Fruit fly (Drosophila melanogaster) whole organism, embryonic: ENCODE results near the gene RpL13.

ENCODE experiments used
- ATbp ChIP-seq: fragments of 200-800 bp; sonication (Bioruptor generic); optimal IDR thresholded peaks from 2 replicates; lab custom pipeline; 2017; ENCODE audit warnings: missing biosample characterization, mild to moderate bottlenecking, missing genetic modification characterization, missing genetic modification reagents
- Abd-B ChIP-seq: fragments of 200-800 bp; sonication (Bioruptor generic); optimal IDR thresholded peaks from 2 replicates; lab custom pipeline; 2018; ENCODE audit warnings: missing biosample characterization, mild to moderate bottlenecking, missing genetic modification characterization, moderate library complexity
- Atf3 ChIP-seq: fragments of 200-800 bp; sonication (Bioruptor generic); optimal IDR thresholded peaks from 3 replicates; lab custom pipeline; 2016; ENCODE audit warnings: missing biosample characterization, missing genetic modification characterization
- B-H2 ChIP-seq: fragments of 200-800 bp; sonication (Bioruptor generic); optimal IDR thresholded peaks from 2 replicates; lab custom pipeline; 2018; ENCODE audit warnings: missing biosample characterization, mild to moderate bottlenecking, missing genetic modification characterization
- CG10462 ChIP-seq: fragments of 200-800 bp; sonication (Bioruptor generic); optimal IDR thresholded peaks from 2 replicates; lab custom pipeline; 2016; ENCODE audit warnings: missing biosample characterization, missing genetic modification characterization
- CG10565 ChIP-seq: fragments of 200-800 bp; sonication (Bioruptor generic); optimal IDR thresholded peaks from 3 replicates; lab custom pipeline; 2016; ENCODE audit warnings: missing biosample characterization, mild to moderate bottlenecking, missing genetic modification characterization
- CG11093 ChIP-seq: fragments of 200-800 bp; sonication (Bioruptor generic); IDR thresholded peaks from 3 replicates; pipeline ENCODE4 v1.3.6; 2022; ENCODE audit warnings: missing biosample characterization, missing genetic modification characterization
- CG11560 ChIP-seq: fragments of 200-800 bp; sonication (Bioruptor generic); IDR thresholded peaks from 3 replicates; pipeline ENCODE4 v1.3.6; 2022; ENCODE audit warnings: missing biosample characterization, missing genetic modification characterization
- CG12071 ChIP-seq: fragments of 200-800 bp; sonication (Bioruptor generic); optimal IDR thresholded peaks from 3 replicates; lab custom pipeline; 2018; ENCODE audit warnings: missing biosample characterization, mild to moderate bottlenecking, missing genetic modification characterization
- CG1529 ChIP-seq: fragments of 200-800 bp; sonication (Bioruptor generic); optimal IDR thresholded peaks from 3 replicates; lab custom pipeline; 2018; ENCODE audit warnings: missing biosample characterization, missing genetic modification characterization
- CG15514 ChIP-seq: fragments of 200-800 bp; sonication (Bioruptor generic); optimal IDR thresholded peaks from 3 replicates; lab custom pipeline; 2017; ENCODE audit warnings: missing biosample characterization, missing genetic modification characterization, mild to moderate bottlenecking, moderate library complexity, missing genetic modification reagents
- CG17359 ChIP-seq: fragments of 200-800 bp; sonication (Bioruptor generic); optimal IDR thresholded peaks from 3 replicates; lab custom pipeline; 2018; ENCODE audit warnings: missing biosample characterization, mild to moderate bottlenecking, missing genetic modification characterization, moderate library complexity
- CG17612 ChIP-seq: fragments of 200-800 bp; sonication (Bioruptor generic); IDR thresholded peaks from 2 replicates; pipeline ENCODE4 v1.3.6; 2022; ENCODE audit warnings: missing biosample characterization, missing genetic modification characterization
- CG17829 ChIP-seq: fragments of 200-800 bp; optimal IDR thresholded peaks from 2 replicates; lab custom pipeline; 2019; ENCODE audit warnings: missing biosample characterization, mild to moderate bottlenecking, missing genetic modification characterization, moderate library complexity
- CG2678 ChIP-seq: fragments of 200-800 bp; sonication (Bioruptor generic); optimal IDR thresholded peaks from 3 replicates; lab custom pipeline; 2019; ENCODE audit warnings: missing biosample characterization, mild to moderate bottlenecking, missing genetic modification characterization, moderate library complexity
- CG30403 ChIP-seq: fragments of 200-800 bp; sonication (Bioruptor generic); optimal IDR thresholded peaks from 3 replicates; lab custom pipeline; 2016; ENCODE audit warnings: missing biosample characterization, missing genetic modification characterization
- CG34422 ChIP-seq: fragments of 200-800 bp; sonication (Bioruptor generic); IDR thresholded peaks from 3 replicates; pipeline ENCODE4 v1.3.6; 2022; ENCODE audit warnings: missing biosample characterization, missing genetic modification characterization
- CG3726 ChIP-seq: fragments of 200-800 bp; sonication (Bioruptor generic); IDR thresholded peaks from 3 replicates; pipeline ENCODE4, ENCODE4 v1.3.6; 2022; ENCODE audit warnings: missing biosample characterization, missing genetic modification characterization
- CG3838 ChIP-seq: fragments of 200-800 bp; sonication (Bioruptor generic); optimal IDR thresholded peaks from 3 replicates; lab custom pipeline; 2016; ENCODE audit warnings: missing biosample characterization, missing genetic modification characterization
- CG4820 ChIP-seq: fragments of 200-800 bp; sonication (Bioruptor generic); optimal IDR thresholded peaks from 3 replicates; lab custom pipeline; 2016; ENCODE audit warnings: missing biosample characterization, missing genetic modification characterization
- CG6175 ChIP-seq: fragments of 200-800 bp; sonication (Bioruptor generic); IDR thresholded peaks from 3 replicates; pipeline ENCODE4 v1.3.6; 2022; ENCODE audit warnings: missing biosample characterization, missing genetic modification characterization
- CG7372 ChIP-seq: fragments of 200-800 bp; sonication (Bioruptor generic); IDR thresholded peaks from 2 replicates; pipeline ENCODE4 v1.3.6; 2022; ENCODE audit warnings: missing biosample characterization, missing genetic modification characterization
- CG7745 ChIP-seq: fragments of 200-800 bp; sonication (Bioruptor generic); optimal IDR thresholded peaks from 2 replicates; lab custom pipeline; 2018; ENCODE audit warnings: missing biosample characterization, mild to moderate bottlenecking, missing genetic modification characterization, moderate library complexity
- CG8765 ChIP-seq: fragments of 200-800 bp; sonication (Bioruptor generic); IDR thresholded peaks from 2 replicates; pipeline ENCODE4 v1.3.6; 2022; ENCODE audit warnings: missing biosample characterization, missing genetic modification characterization
- Camta ChIP-seq: fragments of 200-800 bp; sonication (Bioruptor generic); optimal IDR thresholded peaks from 2 replicates; lab custom pipeline; 2016; ENCODE audit warnings: missing biosample characterization, missing genetic modification characterization
- Dip2 ChIP-seq: fragments of 200-800 bp; sonication (Bioruptor generic); IDR thresholded peaks from 2 replicates; pipeline ENCODE4 v1.3.6; 2022; ENCODE audit warnings: missing biosample characterization, missing genetic modification characterization
- E2f2 ChIP-seq: fragments of 200-800 bp; sonication (Bioruptor generic); IDR thresholded peaks from 2 replicates; pipeline ENCODE4 v1.3.6; 2022; ENCODE audit warnings: missing biosample characterization, missing genetic modification characterization
- H2.0 ChIP-seq: fragments of 200-800 bp; sonication (Bioruptor generic); IDR thresholded peaks from 2 replicates; pipeline ENCODE4 v1.3.6; 2022; ENCODE audit warnings: missing biosample characterization, missing genetic modification characterization
- HLH54F ChIP-seq: fragments of 200-800 bp; sonication (Bioruptor generic); optimal IDR thresholded peaks from 3 replicates; lab custom pipeline; 2016; ENCODE audit warnings: missing biosample characterization, missing genetic modification characterization
- Hey ChIP-seq: fragments of 200-800 bp; sonication (Bioruptor generic); optimal IDR thresholded peaks from 3 replicates; lab custom pipeline; 2018; ENCODE audit warnings: missing biosample characterization, mild to moderate bottlenecking, missing genetic modification characterization
- Jarid2 ChIP-seq: fragments of 200-800 bp; sonication (Bioruptor generic); optimal IDR thresholded peaks from 3 replicates; lab custom pipeline; 2017; ENCODE audit warnings: mild to moderate bottlenecking, missing biosample characterization, missing genetic modification reagents, missing genetic modification characterization
- Lhr ChIP-seq: fragments of 200-800 bp; sonication (Bioruptor generic); optimal IDR thresholded peaks from 3 replicates; lab custom pipeline; 2017; ENCODE audit warnings: mild to moderate bottlenecking, missing biosample characterization, missing genetic modification reagents, missing genetic modification characterization
- Myb ChIP-seq: fragments of 200-800 bp; sonication (Bioruptor generic); optimal IDR thresholded peaks from 2 replicates; lab custom pipeline; 2016; ENCODE audit warnings: missing biosample characterization, missing genetic modification characterization
- Nf-YA ChIP-seq: fragments of 200-800 bp; sonication (Bioruptor generic); IDR thresholded peaks from 2 replicates; pipeline ENCODE4 v1.3.6; 2022; ENCODE audit warnings: missing biosample characterization, missing genetic modification characterization
- Spps ChIP-seq: fragments of 200-800 bp; sonication (Bioruptor generic); optimal IDR thresholded peaks from 2 replicates; lab custom pipeline; 2018; ENCODE audit warnings: missing biosample characterization, mild to moderate bottlenecking, missing genetic modification characterization
- Sry-β ChIP-seq: fragments of 200-800 bp; sonication (Bioruptor generic); optimal IDR thresholded peaks from 2 replicates; lab custom pipeline; 2018; ENCODE audit warnings: missing biosample characterization, mild to moderate bottlenecking, missing genetic modification characterization, moderate library complexity
- Taf1 ChIP-seq: fragments of 200-800 bp; sonication (Bioruptor generic); IDR thresholded peaks from 2 replicates; pipeline ENCODE4 v1.3.6; 2022; ENCODE audit warnings: missing biosample characterization, missing genetic modification characterization
- bbx ChIP-seq: fragments of 200-800 bp; sonication (Bioruptor generic); IDR thresholded peaks from 2 replicates; pipeline ENCODE4 v1.3.6; 2022; ENCODE audit warnings: missing biosample characterization, missing genetic modification characterization; ENCODE audit not compliant: partially characterized antibody
- dmrt11E ChIP-seq: fragments of 200-800 bp; sonication (Bioruptor generic); optimal IDR thresholded peaks from 3 replicates; lab custom pipeline; 2018; ENCODE audit warnings: missing biosample characterization, mild to moderate bottlenecking, missing genetic modification characterization, moderate library complexity
- fru ChIP-seq: fragments of >200 bp; optimal IDR thresholded peaks from 2 replicates; lab custom pipeline; 2017
- gcm ChIP-seq: fragments of 200-800 bp; sonication (Bioruptor generic); optimal IDR thresholded peaks from 2 replicates; lab custom pipeline; 2019; ENCODE audit warnings: missing biosample characterization, mild to moderate bottlenecking, missing genetic modification characterization, moderate library complexity
- gcm2 ChIP-seq: fragments of 200-800 bp; sonication (Bioruptor generic); optimal IDR thresholded peaks from 2 replicates; lab custom pipeline; 2016; ENCODE audit warnings: missing biosample characterization, missing genetic modification characterization
- gfzf ChIP-seq: fragments of 200-800 bp; sonication (Bioruptor generic); optimal IDR thresholded peaks from 2 replicates; lab custom pipeline; 2016; ENCODE audit warnings: missing biosample characterization, mild to moderate bottlenecking, missing genetic modification characterization, moderate library complexity
- gsb ChIP-seq: fragments of 200-800 bp; sonication (Bioruptor generic); IDR thresholded peaks from 2 replicates; pipeline ENCODE4 v1.3.6; 2022; ENCODE audit warnings: missing biosample characterization, missing genetic modification characterization
- h ChIP-seq: fragments of >200 bp; optimal IDR thresholded peaks from 2 replicates; lab custom pipeline; 2017
- jumu ChIP-seq: fragments of 200-800 bp; sonication (Bioruptor generic); optimal IDR thresholded peaks from 3 replicates; lab custom pipeline; 2016; ENCODE audit warnings: missing biosample characterization, missing genetic modification characterization
- lbe ChIP-seq: fragments of 200-800 bp; sonication (Bioruptor generic); optimal IDR thresholded peaks from 2 replicates; lab custom pipeline; 2016; ENCODE audit warnings: missing biosample characterization, mild to moderate bottlenecking, missing genetic modification characterization
- lola ChIP-seq, 3 experiments: fragments of >200 bp in 2 of 3; fragments of 200-800 bp in 1 of 3; sonication (Bioruptor generic) in 1 of 3; optimal IDR thresholded peaks; 2 replicates each; lab custom pipeline; 2017 to 2019; ENCODE audit warnings: missing biosample characterization in 3 of 3, missing genetic modification characterization in 3 of 3, mild to moderate bottlenecking in 1 of 3, moderate library complexity in 1 of 3
- nerfin-1 ChIP-seq: fragments of 200-800 bp; sonication (Bioruptor generic); optimal IDR thresholded peaks from 3 replicates; lab custom pipeline; 2019; ENCODE audit warnings: missing biosample characterization, mild to moderate bottlenecking, missing genetic modification characterization, moderate library complexity
- pita ChIP-seq: fragments of 200-800 bp; sonication (Bioruptor generic); optimal IDR thresholded peaks from 2 replicates; lab custom pipeline; 2017; ENCODE audit warnings: missing biosample characterization, mild to moderate bottlenecking, missing genetic modification characterization
- pzg ChIP-seq: fragments of 200-800 bp; sonication (Bioruptor generic); optimal IDR thresholded peaks from 3 replicates; lab custom pipeline; 2018; ENCODE audit warnings: missing biosample characterization, mild to moderate bottlenecking, missing genetic modification characterization, moderate library complexity
- sens-2 ChIP-seq: fragments of 200-800 bp; sonication (Bioruptor generic); IDR thresholded peaks from 2 replicates; pipeline ENCODE4 v1.3.6; 2022; ENCODE audit warnings: missing biosample characterization, missing genetic modification characterization
- stc ChIP-seq: fragments of 200-800 bp; sonication (Bioruptor generic); IDR thresholded peaks from 2 replicates; pipeline ENCODE4 v1.3.6; 2022; ENCODE audit warnings: missing biosample characterization, missing genetic modification characterization

The RpL13 gene

DNA sequence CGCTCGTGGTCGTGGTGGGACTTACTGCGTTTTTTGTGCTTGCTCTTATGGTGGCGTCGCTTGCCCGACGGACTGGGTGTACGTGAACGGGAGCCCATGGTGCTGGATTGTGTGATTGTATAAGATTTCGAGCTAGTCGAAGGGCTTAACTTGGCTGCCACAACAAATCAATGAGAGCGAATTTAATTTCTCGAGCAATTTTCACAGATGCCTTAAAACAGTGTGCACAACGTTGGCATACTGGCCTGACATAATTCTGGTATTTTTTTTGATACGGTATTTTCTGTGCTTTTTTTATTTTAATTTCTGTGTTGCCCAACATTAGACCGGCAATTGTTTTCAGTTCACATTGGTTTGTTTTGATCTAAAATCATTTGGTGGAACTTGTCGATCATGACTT is 29.2 kb upstream of the RpL13 start, which contains the start of gene Arglu1 (continued):
- no peak for TF ChIP-seq Taf1 (GFP tag; lab: Robert Waterston, UW)
- no peak for TF ChIP-seq CG2678 (tag; lab: Kevin White, UChicago)
- no peak for TF ChIP-seq CG11093 (GFP tag; lab: Robert Waterston, UW)
- no peak for TF ChIP-seq CG7745
- TF ChIP-seq Nf-YA = no peak
- no peak for TF ChIP-seq Lhr (GFP tag; lab: Kevin White, UChicago)
- TF ChIP-seq CG1529 (GFP tag; lab: Kevin White, UChicago) = no peak
- TF ChIP-seq dmrt11E = no peak
- no peak for TF ChIP-seq CG4820
- no peak for TF ChIP-seq CG10565
- no peak for TF ChIP-seq bbx
- TF ChIP-seq Hey (tag; lab: Kevin White, UChicago) = no peak
- no peak for TF ChIP-seq Sry-β
- TF ChIP-seq B-H2 (GFP tag; lab: Kevin White, UChicago) = no peak
- no peak for TF ChIP-seq pita (GFP tag; lab: Kevin White, UChicago)
- peak; percentile 67 for TF ChIP-seq gfzf (GFP tag; lab: Kevin White, UChicago)
- no peak for TF ChIP-seq stc
- TF ChIP-seq CG30403 (GFP tag; lab: Kevin White, UChicago) = no peak
- no peak for TF ChIP-seq CG3726 (GFP tag; lab: Robert Waterston, UW)
- TF ChIP-seq ATbp (GFP tag; lab: Kevin White, UChicago) = no peak
- TF ChIP-seq Atf3 (GFP tag; lab: Kevin White, UChicago) = no peak
- no peak for TF ChIP-seq CG17359 (tag; lab: Kevin White, UChicago)
- no peak for TF ChIP-seq HLH54F
- TF ChIP-seq nerfin-1 = no peak
- no peak for TF ChIP-seq Spps (tag; lab: Kevin White, UChicago)
- TF ChIP-seq jumu (GFP tag; lab: Kevin White, UChicago) = peak; percentile 26
- TF ChIP-seq fru (lab: Kevin White, UChicago) = no peak
- TF ChIP-seq CG15514 (GFP tag; lab: Kevin White, UChicago) = peak; percentile 78
- no peak for TF ChIP-seq Abd-B (GFP tag; lab: Kevin White, UChicago)
- no peak for TF ChIP-seq gcm
- TF ChIP-seq lbe (GFP tag; lab: Kevin White, UChicago) = peak; percentile 29
- no peak for TF ChIP-seq gcm2
- no peak for TF ChIP-seq CG3838
- no peak for TF ChIP-seq CG7372 (GFP tag; lab: Robert Waterston, UW)
- TF ChIP-seq CG17829 (tag; lab: Kevin White, UChicago) = no peak
- no peak for TF ChIP-seq CG12071 (GFP tag; lab: Kevin White, UChicago)
- TF ChIP-seq H2.0 (GFP tag; lab: Robert Waterston, UW) = no peak
- no peak for TF ChIP-seq CG17612 (GFP tag; lab: Robert Waterston, UW)
- no peak for TF ChIP-seq Camta
- no peak for TF ChIP-seq CG6175 (GFP tag; lab: Robert Waterston, UW)
- TF ChIP-seq sens-2 (GFP tag; lab: Robert Waterston, UW) = no peak
- no peak for TF ChIP-seq Jarid2
- no peak for TF ChIP-seq CG10462
- no peak for TF ChIP-seq E2f2
- TF ChIP-seq h (lab: Kevin White, UChicago) = no peak
- TF ChIP-seq CG8765 (GFP tag; lab: Robert Waterston, UW) = no peak
- TF ChIP-seq lola (GFP tag; optimal IDR thresholded peaks at IDR 0.05; lab: Kevin White, UChicago) = no peak
- no peak for TF ChIP-seq gsb
- TF ChIP-seq Dip2 (GFP tag; lab: Robert Waterston, UW) = no peak
- TF ChIP-seq CG11560 (tag; lab: Robert Waterston, UW) = no peak
- peak; percentile 64; the same call in 1 of the 3 replicates for TF ChIP-seq CG34422
- peak; percentile 26 for TF ChIP-seq Myb (GFP tag; lab: Kevin White, UChicago)
- TF ChIP-seq pzg (GFP tag; lab: Kevin White, UChicago) = peak; percentile 60
